Fruit fly (Drosophila melanogaster) whole organism, embryonic: ENCODE measurements around the gene CG3368.

Experiments used
- BEAF-32 ChIP-seq: fragments of 200-800 bp; sonication (Bioruptor generic); optimal IDR thresholded peaks from 3 replicates; lab custom pipeline; 2017; ENCODE audit warnings: missing biosample characterization, missing genetic modification characterization, mild to moderate bottlenecking, moderate library complexity, missing genetic modification reagents
- CG10366 ChIP-seq: fragments of 200-800 bp; sonication (Bioruptor generic); IDR thresholded peaks from 2 replicates; pipeline ENCODE4 v1.3.6; 2022; ENCODE audit warnings: missing biosample characterization, missing genetic modification characterization
- CG11093 ChIP-seq: fragments of 200-800 bp; sonication (Bioruptor generic); IDR thresholded peaks from 3 replicates; pipeline ENCODE4 v1.3.6; 2022; ENCODE audit warnings: missing biosample characterization, missing genetic modification characterization
- CG11560 ChIP-seq: fragments of 200-800 bp; sonication (Bioruptor generic); IDR thresholded peaks from 3 replicates; pipeline ENCODE4 v1.3.6; 2022; ENCODE audit warnings: missing biosample characterization, missing genetic modification characterization
- CG12769 ChIP-seq: fragments of 200-800 bp; sonication (Bioruptor generic); optimal IDR thresholded peaks from 2 replicates; lab custom pipeline; 2019; ENCODE audit warnings: missing biosample characterization, mild to moderate bottlenecking, missing genetic modification characterization, moderate library complexity
- CG14441 ChIP-seq: fragments of 200-800 bp; sonication (Bioruptor generic); IDR thresholded peaks from 2 replicates; pipeline ENCODE4 v1.3.6; 2022; ENCODE audit warnings: missing biosample characterization, missing genetic modification characterization
- CG15011 ChIP-seq: fragments of 200-800 bp; sonication (Bioruptor generic); optimal IDR thresholded peaks from 3 replicates; lab custom pipeline; 2018; ENCODE audit warnings: missing biosample characterization, mild to moderate bottlenecking, missing genetic modification characterization
- CG2120 ChIP-seq: fragments of 200-800 bp; sonication (Bioruptor generic); optimal IDR thresholded peaks from 3 replicates; lab custom pipeline; 2016; ENCODE audit warnings: missing biosample characterization, missing genetic modification characterization
- CG2678 ChIP-seq: fragments of 200-800 bp; sonication (Bioruptor generic); optimal IDR thresholded peaks from 3 replicates; lab custom pipeline; 2019; ENCODE audit warnings: missing biosample characterization, mild to moderate bottlenecking, missing genetic modification characterization, moderate library complexity
- CG2712 ChIP-seq: fragments of 200-800 bp; optimal IDR thresholded peaks from 3 replicates; lab custom pipeline; 2019; ENCODE audit warnings: missing biosample characterization, mild to moderate bottlenecking, missing genetic modification characterization, moderate library complexity
- CG3065 ChIP-seq: fragments of 200-800 bp; sonication (Bioruptor generic); optimal IDR thresholded peaks from 2 replicates; lab custom pipeline; 2016; ENCODE audit warnings: missing biosample characterization, missing genetic modification characterization
- CG3407 ChIP-seq: fragments of 200-800 bp; sonication (Bioruptor generic); optimal IDR thresholded peaks from 2 replicates; lab custom pipeline; 2018; ENCODE audit warnings: missing biosample characterization, mild to moderate bottlenecking, missing genetic modification characterization
- CG3995 ChIP-seq: fragments of 200-800 bp; sonication (Bioruptor generic); optimal IDR thresholded peaks from 3 replicates; lab custom pipeline; 2016; ENCODE audit warnings: missing biosample characterization, missing genetic modification characterization
- CG6689 ChIP-seq: fragments of 200-800 bp; sonication (Bioruptor generic); IDR thresholded peaks from 2 replicates; pipeline ENCODE4 v1.3.6; 2022; ENCODE audit warnings: missing biosample characterization, missing genetic modification characterization
- CG6791 ChIP-seq: fragments of 200-800 bp; sonication (Bioruptor generic); IDR thresholded peaks from 3 replicates; pipeline ENCODE4 v1.3.6; 2022; ENCODE audit warnings: missing biosample characterization, missing genetic modification characterization; ENCODE audit not compliant: partially characterized antibody
- CG7271 ChIP-seq: fragments of 200-800 bp; sonication (Bioruptor generic); optimal IDR thresholded peaks from 2 replicates; lab custom pipeline; 2018; ENCODE audit warnings: missing biosample characterization, mild to moderate bottlenecking, missing genetic modification characterization, moderate library complexity
- CG7357 ChIP-seq: fragments of 200-800 bp; sonication (Bioruptor generic); IDR thresholded peaks from 3 replicates; pipeline ENCODE4 v1.3.6; 2022; ENCODE audit warnings: missing biosample characterization, missing genetic modification characterization
- CG9797 ChIP-seq: fragments of 200-800 bp; sonication (Bioruptor generic); optimal IDR thresholded peaks from 3 replicates; lab custom pipeline; 2018; ENCODE audit warnings: missing biosample characterization, mild to moderate bottlenecking, missing genetic modification characterization
- CG9932 ChIP-seq: fragments of 200-800 bp; sonication (Bioruptor generic); IDR thresholded peaks from 2 replicates; pipeline ENCODE4 v1.3.6; 2022; ENCODE audit warnings: missing biosample characterization, missing genetic modification characterization
- Camta ChIP-seq: fragments of 200-800 bp; sonication (Bioruptor generic); optimal IDR thresholded peaks from 2 replicates; lab custom pipeline; 2016; ENCODE audit warnings: missing biosample characterization, missing genetic modification characterization
- Dll ChIP-seq: fragments of 200-800 bp; sonication (Bioruptor generic); IDR thresholded peaks from 4 replicates; pipeline ENCODE4 v1.3.6; 2022; ENCODE audit warnings: missing biosample characterization, missing genetic modification characterization; ENCODE audit not compliant: partially characterized antibody
- Doc3 ChIP-seq: fragments of 200-800 bp; sonication (Bioruptor generic); IDR thresholded peaks from 3 replicates; pipeline ENCODE4 v1.3.6; 2022; ENCODE audit warnings: missing biosample characterization, missing genetic modification characterization; ENCODE audit not compliant: partially characterized antibody
- Drgx ChIP-seq: fragments of 200-800 bp; sonication (Bioruptor generic); IDR thresholded peaks from 2 replicates; pipeline ENCODE4 v1.3.6; 2022; ENCODE audit warnings: missing biosample characterization, missing genetic modification characterization
- Jarid2 ChIP-seq: fragments of 200-800 bp; sonication (Bioruptor generic); optimal IDR thresholded peaks from 3 replicates; lab custom pipeline; 2017; ENCODE audit warnings: mild to moderate bottlenecking, missing biosample characterization, missing genetic modification reagents, missing genetic modification characterization
- MESR4 ChIP-seq: fragments of 200-800 bp; sonication (Bioruptor generic); optimal IDR thresholded peaks from 2 replicates; lab custom pipeline; 2018; ENCODE audit warnings: missing biosample characterization, mild to moderate bottlenecking, missing genetic modification characterization, moderate library complexity
- MTF-1 ChIP-seq: fragments of 200-800 bp; sonication (Bioruptor generic); optimal IDR thresholded peaks from 2 replicates; lab custom pipeline; 2018; ENCODE audit warnings: missing biosample characterization, mild to moderate bottlenecking, missing genetic modification characterization, borderline replicate concordance
- Sin3A ChIP-seq: fragments of >200 bp; optimal IDR thresholded peaks from 2 replicates; lab custom pipeline; 2018
- TFAM ChIP-seq: fragments of 200-800 bp; sonication (Bioruptor generic); optimal IDR thresholded peaks from 2 replicates; lab custom pipeline; 2017; ENCODE audit warnings: missing biosample characterization, missing genetic modification characterization, inconsistent platforms
- Vsx1 ChIP-seq: fragments of 200-800 bp; sonication (Bioruptor generic); optimal IDR thresholded peaks from 2 replicates; lab custom pipeline; 2017; ENCODE audit warnings: missing biosample characterization, mild to moderate bottlenecking, missing genetic modification characterization, missing genetic modification reagents
- fd3F ChIP-seq: fragments of 200-800 bp; sonication (Bioruptor generic); optimal IDR thresholded peaks from 2 replicates; lab custom pipeline; 2018; ENCODE audit warnings: missing biosample characterization, mild to moderate bottlenecking, missing genetic modification characterization, moderate library complexity
- fu2 ChIP-seq: fragments of 200-800 bp; sonication (Bioruptor generic); optimal IDR thresholded peaks from 2 replicates; lab custom pipeline; 2016; ENCODE audit warnings: missing biosample characterization, missing genetic modification characterization
- ham ChIP-seq: fragments of 200-800 bp; sonication (Bioruptor generic); IDR thresholded peaks from 2 replicates; pipeline ENCODE4 v1.3.6; 2022; ENCODE audit warnings: missing biosample characterization, missing genetic modification characterization
- ind ChIP-seq: fragments of 200-800 bp; sonication (Bioruptor generic); optimal IDR thresholded peaks from 3 replicates; lab custom pipeline; 2016; ENCODE audit warnings: missing biosample characterization, missing genetic modification characterization
- insv ChIP-seq, 2 experiments: fragments of 200-800 bp; sonication (Bioruptor generic); optimal IDR thresholded peaks; 3 replicates each; lab custom pipeline; 2016 to 2018; ENCODE audit warnings: missing biosample characterization in 2 of 2, missing genetic modification characterization in 2 of 2
- jing ChIP-seq: fragments of 200-800 bp; sonication (Bioruptor generic); optimal IDR thresholded peaks from 2 replicates; lab custom pipeline; 2018; ENCODE audit warnings: missing biosample characterization, mild to moderate bottlenecking, missing genetic modification characterization
- kah ChIP-seq: fragments of 200-800 bp; sonication (Bioruptor generic); optimal IDR thresholded peaks from 2 replicates; lab custom pipeline; 2018; ENCODE audit warnings: missing biosample characterization, mild to moderate bottlenecking, missing genetic modification characterization
- ken ChIP-seq: fragments of 200-800 bp; sonication (Bioruptor generic); IDR thresholded peaks from 3 replicates; pipeline ENCODE4 v1.3.6; 2022; ENCODE audit warnings: missing biosample characterization, missing genetic modification characterization
- mam ChIP-seq: fragments of 200-800 bp; sonication (Bioruptor generic); optimal IDR thresholded peaks from 3 replicates; lab custom pipeline; 2016; ENCODE audit warnings: missing biosample characterization, missing genetic modification characterization
- nom ChIP-seq: fragments of 200-800 bp; sonication (Bioruptor generic); optimal IDR thresholded peaks from 2 replicates; lab custom pipeline; 2017; ENCODE audit warnings: missing biosample characterization, missing genetic modification characterization, mild to moderate bottlenecking, moderate library complexity, missing genetic modification reagents
- onecut ChIP-seq: fragments of 200-800 bp; sonication (Bioruptor generic); IDR thresholded peaks from 2 replicates; pipeline ENCODE4 v1.3.6; 2022; ENCODE audit warnings: missing biosample characterization, missing genetic modification characterization
- pb ChIP-seq: fragments of 200-800 bp; sonication (Bioruptor generic); optimal IDR thresholded peaks from 3 replicates; lab custom pipeline; 2016; ENCODE audit warnings: missing biosample characterization, missing genetic modification characterization
- repo ChIP-seq: fragments of 200-800 bp; sonication (Bioruptor generic); optimal IDR thresholded peaks from 2 replicates; lab custom pipeline; 2016; ENCODE audit warnings: missing biosample characterization, missing genetic modification characterization
- tap ChIP-seq: fragments of 200-800 bp; optimal IDR thresholded peaks from 3 replicates; lab custom pipeline; 2019; ENCODE audit warnings: missing biosample characterization, mild to moderate bottlenecking, missing genetic modification characterization, moderate library complexity
- tin ChIP-seq: fragments of 200-800 bp; sonication (Bioruptor generic); optimal IDR thresholded peaks from 3 replicates; lab custom pipeline; 2016; ENCODE audit warnings: missing biosample characterization, missing genetic modification characterization
- trem ChIP-seq: fragments of 200-800 bp; optimal IDR thresholded peaks from 3 replicates; lab custom pipeline; 2019; ENCODE audit warnings: missing biosample characterization, mild to moderate bottlenecking, missing genetic modification characterization, moderate library complexity
- tx ChIP-seq: fragments of 200-800 bp; sonication (Bioruptor generic); optimal IDR thresholded peaks from 2 replicates; lab custom pipeline; 2016; ENCODE audit warnings: missing biosample characterization, missing genetic modification characterization
- unc-4 ChIP-seq: fragments of 200-800 bp; sonication (Bioruptor generic); IDR thresholded peaks from 2 replicates; pipeline ENCODE4 v1.3.6; 2022; ENCODE audit warnings: missing biosample characterization, missing genetic modification characterization; ENCODE audit not compliant: partially characterized antibody
- vvl ChIP-seq: fragments of 200-800 bp; sonication (Bioruptor generic); IDR thresholded peaks from 2 replicates; pipeline ENCODE4 v1.3.6; 2022; ENCODE audit warnings: missing biosample characterization, missing genetic modification characterization
- zen ChIP-seq: fragments of 200-800 bp; sonication (Bioruptor generic); optimal IDR thresholded peaks from 3 replicates; lab custom pipeline; 2018; ENCODE audit warnings: missing biosample characterization, mild to moderate bottlenecking, missing genetic modification characterization, moderate library complexity

CG3368 gene

dm6 chr3R:27263434-27264215, 20.0 kb upstream of the CG3368 start, which contains the start of gene woc (continued):
- TF ChIP-seq CG11093 (GFP tag; lab: Robert Waterston, UW) (0 out of 3 replicates have a peak, but pooled peaks have one; percentile 21), CG7357 (peak; percentile 54; the same call in 1 of the 3 replicates), kah (GFP tag; lab: Kevin White, UChicago) (no peak), tap (tag; lab: Kevin White, UChicago) (no peak), Dll (GFP tag; lab: Robert Waterston, UW) (peak; percentile 78), CG9932 (peak; percentile 69), tin (GFP tag; lab: Kevin White, UChicago) (peak; percentile 37), CG10366 (GFP tag; lab: Robert Waterston, UW) (peak; percentile 20; the same call in 1 of the 2 replicates), mam (GFP tag; lab: Kevin White, UChicago) (peak; percentile 56), BEAF-32 (GFP tag; lab: Kevin White, UChicago) (peak; percentile 77), Vsx1 (GFP tag; lab: Kevin White, UChicago) (no peak), zen (peak; percentile 23), Camta (GFP tag; lab: Kevin White, UChicago) (peak; percentile 36), ham (GFP tag; lab: Robert Waterston, UW) (no peak), CG9797 (GFP tag; lab: Kevin White, UChicago) (peak; percentile 89), insv (GFP tag; optimal IDR thresholded peaks at IDR 0.05; lab: Kevin White, UChicago) (peak in 1 of 2 experiments; percentile 23), onecut (no peak), CG7271 (tag; lab: Kevin White, UChicago) (no peak), ken (no peak; the same call in 2 of the 3 replicates), tx (GFP tag; lab: Kevin White, UChicago) (peak; percentile 49), trem (tag; lab: Kevin White, UChicago) (peak; percentile 99), CG3407 (GFP tag; lab: Kevin White, UChicago) (peak; percentile 8), CG3065 (GFP tag; lab: Kevin White, UChicago) (no peak), TFAM (GFP tag; lab: Kevin White, UChicago) (no peak), fd3F (GFP tag; lab: Kevin White, UChicago) (no peak), ind (GFP tag; lab: Kevin White, UChicago) (peak; percentile 60), unc-4 (GFP tag; lab: Robert Waterston, UW) (peak; percentile 81), Jarid2 (GFP tag; lab: Kevin White, UChicago) (no peak), CG2678 (no peak), jing (GFP tag; lab: Kevin White, UChicago) (no peak), Doc3 (GFP tag; lab: Robert Waterston, UW) (peak; percentile 72), MESR4 (peak; percentile 55), repo (GFP tag; lab: Kevin White, UChicago) (peak; percentile 46), Sin3A (peak; percentile 86), fu2 (GFP tag; lab: Kevin White, UChicago) (peak; percentile 81), CG14441 (GFP tag; lab: Robert Waterston, UW) (0 out of 2 replicates have a peak, but pooled peaks have one; percentile 15), CG3995 (GFP tag; lab: Kevin White, UChicago) (no peak), nom (GFP tag; lab: Kevin White, UChicago) (peak; percentile 88), vvl (peak; percentile 45), CG11560 (tag; lab: Robert Waterston, UW) (no peak), CG6689 (GFP tag; lab: Robert Waterston, UW) (peak; percentile 56), CG12769 (tag; lab: Kevin White, UChicago) (no peak), CG2120 (GFP tag; lab: Kevin White, UChicago) (peak; percentile 78), Drgx (GFP tag; lab: Robert Waterston, UW) (peak; percentile 74), MTF-1 (GFP tag; lab: Kevin White, UChicago) (no peak), CG15011 (GFP tag; lab: Kevin White, UChicago) (no peak), pb (GFP tag; lab: Kevin White, UChicago) (peak; percentile 43), CG2712 (tag; lab: Kevin White, UChicago) (no peak), CG6791 (peak; percentile 87)
